Worm (Caenorhabditis elegans) whole organism, young adult: ENCODE results near the gene C16A3.6.
A peak's percentile ranks its signal among the peaks of the same experiment; 100 is the strongest.

Experiments used
- B0336.3 ChIP-seq: fragments of 200-800 bp; sonication (Bioruptor generic); IDR thresholded peaks from 2 replicates; pipeline ENCODE4 v1.3.6; 2022; ENCODE audit warnings: missing genetic modification characterization, missing compliant biosample characterization
- Y79H2A.3 ChIP-seq: fragments of 200-800 bp; sonication (Bioruptor generic); conservative IDR thresholded peaks from 2 replicates; pipeline ENCODE4 v1.3.6; 2022; ENCODE audit warnings: missing genetic modification reagents, missing genetic modification characterization, missing compliant biosample characterization
- Y95B8A.8 ChIP-seq: fragments of 200-800 bp; sonication (Bioruptor generic); IDR thresholded peaks from 2 replicates; pipeline ENCODE4 v1.3.6; 2022; ENCODE audit warnings: missing genetic modification reagents, missing genetic modification characterization, missing compliant biosample characterization
- akir-1 ChIP-seq: fragments of 200-800 bp; sonication (Bioruptor generic); optimal IDR thresholded peaks from 2 replicates; lab custom pipeline; 2018; ENCODE audit warnings: mild to moderate bottlenecking, missing genetic modification characterization, moderate library complexity, missing compliant biosample characterization
- aptf-3 ChIP-seq: fragments of 200-800 bp; sonication (Bioruptor generic); IDR thresholded peaks from 2 replicates; pipeline ENCODE4 v1.3.6; 2022; ENCODE audit warnings: missing genetic modification characterization, missing compliant biosample characterization
- cebp-1 ChIP-seq, 2 experiments: fragments of 200-800 bp in 1 of 2; sonication (Bioruptor generic) in 1 of 2; sonication (generic microtip) in 1 of 2; IDR thresholded peaks in 1 of 2; optimal IDR thresholded peaks in 1 of 2; 2 replicates each; pipeline versions ENCODE4 v1.3.6 to Lab custom; 2017 to 2022; ENCODE audit warnings: missing compliant biosample characterization in 2 of 2, missing genetic modification characterization in 2 of 2, mild to moderate bottlenecking in 1 of 2, missing genetic modification reagents in 1 of 2, moderate library complexity in 1 of 2
- cebp-2 ChIP-seq: fragments of 200-800 bp; sonication (Bioruptor generic); IDR thresholded peaks from 2 replicates; pipeline ENCODE4 v1.3.6; 2022; ENCODE audit warnings: missing genetic modification characterization, missing compliant biosample characterization
- ceh-100 ChIP-seq: fragments of 200-800 bp; sonication (Bioruptor generic); IDR thresholded peaks from 2 replicates; pipeline ENCODE4 v1.3.6; 2022; ENCODE audit warnings: missing genetic modification reagents, missing genetic modification characterization, missing compliant biosample characterization
- ceh-91 ChIP-seq: fragments of 200-800 bp; sonication (Bioruptor generic); IDR thresholded peaks from 2 replicates; pipeline ENCODE4 v1.3.6; 2022; ENCODE audit warnings: missing genetic modification reagents, missing genetic modification characterization, missing compliant biosample characterization
- dpff-1 ChIP-seq: sonication (generic microtip); optimal IDR thresholded peaks from 2 replicates; lab custom pipeline; 2017; ENCODE audit warnings: mild to moderate bottlenecking, missing genetic modification characterization, missing compliant biosample characterization
- egl-44 ChIP-seq: fragments of 200-800 bp; sonication (Bioruptor generic); IDR thresholded peaks from 2 replicates; pipeline ENCODE4 v1.3.6; 2022; ENCODE audit warnings: missing genetic modification reagents, missing genetic modification characterization, missing compliant biosample characterization
- ekl-4 ChIP-seq: fragments of 200-800 bp; sonication (Bioruptor generic); IDR thresholded peaks from 2 replicates; pipeline ENCODE4 v1.3.6; 2022; ENCODE audit warnings: missing genetic modification reagents, missing genetic modification characterization, missing compliant biosample characterization
- hmg-1.2 ChIP-seq: fragments of 200-800 bp; sonication (Bioruptor generic); IDR thresholded peaks from 2 replicates; pipeline ENCODE4 v1.3.6; 2022; ENCODE audit warnings: missing genetic modification reagents, missing genetic modification characterization, missing compliant biosample characterization
- hsf-1 ChIP-seq: fragments of 200-800 bp; sonication (Bioruptor generic); IDR thresholded peaks from 2 replicates; pipeline ENCODE4 v1.3.6; 2022; ENCODE audit warnings: missing genetic modification reagents, missing genetic modification characterization, missing compliant biosample characterization
- let-526 ChIP-seq: fragments of 200-800 bp; sonication (Bioruptor generic); IDR thresholded peaks from 2 replicates; pipeline ENCODE4 v1.3.6; 2022; ENCODE audit warnings: missing genetic modification reagents, missing genetic modification characterization, missing compliant biosample characterization
- let-607 ChIP-seq, 2 experiments: fragments of 200-800 bp in 1 of 2; sonication (Bioruptor generic) in 1 of 2; sonication (generic microtip) in 1 of 2; optimal IDR thresholded peaks; 2 replicates each; lab custom pipeline; 2016 to 2018; ENCODE audit warnings: mild to moderate bottlenecking in 2 of 2, missing compliant biosample characterization in 2 of 2, missing genetic modification characterization in 2 of 2, moderate library complexity in 2 of 2, missing genotype in 1 of 2
- lin-26 ChIP-seq: fragments of 200-800 bp; sonication (Bioruptor generic); IDR thresholded peaks from 2 replicates; pipeline ENCODE4 v1.3.6; 2022; ENCODE audit warnings: missing genetic modification reagents, missing genetic modification characterization, missing compliant biosample characterization
- lin-40 ChIP-seq: sonication (generic microtip); optimal IDR thresholded peaks from 2 replicates; lab custom pipeline; 2016; ENCODE audit warnings: missing genetic modification characterization, mild to moderate bottlenecking, missing compliant biosample characterization, missing genotype, missing genetic modification reagents
- lsl-1 ChIP-seq: fragments of 200-800 bp; sonication (Bioruptor generic); optimal IDR thresholded peaks from 2 replicates; lab custom pipeline; 2018; ENCODE audit warnings: mild to moderate bottlenecking, missing genetic modification characterization, moderate library complexity, missing compliant biosample characterization
- madf-6 ChIP-seq: fragments of 200-800 bp; sonication (Bioruptor generic); IDR thresholded peaks from 2 replicates; pipeline ENCODE4 v1.3.6; 2022; ENCODE audit warnings: missing genetic modification reagents, missing genetic modification characterization, missing compliant biosample characterization
- mcd-1 ChIP-seq: fragments of 200-800 bp; sonication (Bioruptor generic); IDR thresholded peaks from 2 replicates; pipeline ENCODE4 v1.3.6; 2022; ENCODE audit warnings: missing genetic modification reagents, missing genetic modification characterization, missing compliant biosample characterization
- mel-28 ChIP-seq: sonication (generic microtip); optimal IDR thresholded peaks from 2 replicates; lab custom pipeline; 2016; ENCODE audit warnings: borderline replicate concordance, mild to moderate bottlenecking, missing genetic modification characterization, missing compliant biosample characterization
- mes-4 ChIP-seq: sonication (generic microtip); optimal IDR thresholded peaks from 2 replicates; lab custom pipeline; 2016; ENCODE audit warnings: missing genotype, missing genetic modification characterization, missing compliant biosample characterization
- mxl-1 ChIP-seq: sonication (generic microtip); optimal IDR thresholded peaks from 2 replicates; lab custom pipeline; 2016; ENCODE audit warnings: missing genetic modification characterization, missing compliant biosample characterization
- nhr-27 ChIP-seq: fragments of 200-800 bp; sonication (Bioruptor generic); optimal IDR thresholded peaks from 2 replicates; lab custom pipeline; 2018; ENCODE audit warnings: mild to moderate bottlenecking, missing genetic modification characterization, moderate library complexity, missing compliant biosample characterization
- nhr-80 ChIP-seq: sonication (generic microtip); optimal IDR thresholded peaks from 2 replicates; lab custom pipeline; 2016; ENCODE audit warnings: missing genetic modification characterization, missing compliant biosample characterization
- repo-1 ChIP-seq: sonication (generic microtip); optimal IDR thresholded peaks from 2 replicates; lab custom pipeline; 2017; ENCODE audit warnings: mild to moderate bottlenecking, missing genetic modification characterization, missing compliant biosample characterization
- snpc-1.3 ChIP-seq: sonication (generic microtip); optimal IDR thresholded peaks from 2 replicates; lab custom pipeline; 2017; ENCODE audit warnings: missing genetic modification characterization, mild to moderate bottlenecking, missing compliant biosample characterization, antibody characterized with exemption, moderate library complexity, missing genotype, missing genetic modification reagents; ENCODE audit not compliant: insufficient read depth
- snpc-4 ChIP-seq, 5 experiments: fragments of 150-350 bp in 1 of 5; sonication (generic microtip) in 4 of 5; optimal IDR thresholded peaks; 2 replicates each; lab custom pipeline; 2014 to 2018; ENCODE audit warnings: missing genetic modification characterization in 5 of 5, missing biosample characterization in 3 of 5, antibody characterized with exemption in 2 of 5, mild to moderate bottlenecking in 2 of 5, missing compliant biosample characterization in 2 of 5, missing genotype in 2 of 5, moderate library complexity in 2 of 5, missing genetic modification reagents in 1 of 5
- somi-1 ChIP-seq: fragments of 200-800 bp; sonication (Bioruptor generic); optimal IDR thresholded peaks from 2 replicates; lab custom pipeline; 2018; ENCODE audit warnings: mild to moderate bottlenecking, missing genetic modification characterization, missing compliant biosample characterization
- tbp1 ChIP-seq: fragments of 200-800 bp; sonication (Bioruptor generic); optimal IDR thresholded peaks from 2 replicates; lab custom pipeline; 2018; ENCODE audit warnings: mild to moderate bottlenecking, missing genetic modification characterization, missing compliant biosample characterization
- unc-130 ChIP-seq: sonication (generic microtip); optimal IDR thresholded peaks from 2 replicates; lab custom pipeline; 2016; ENCODE audit warnings: missing genetic modification reagents, missing genetic modification characterization, missing compliant biosample characterization
- ztf-26 ChIP-seq: sonication (generic microtip); optimal IDR thresholded peaks from 2 replicates; lab custom pipeline; 2017; ENCODE audit warnings: missing genetic modification characterization, missing compliant biosample characterization

Gene C16A3.6

DNA sequence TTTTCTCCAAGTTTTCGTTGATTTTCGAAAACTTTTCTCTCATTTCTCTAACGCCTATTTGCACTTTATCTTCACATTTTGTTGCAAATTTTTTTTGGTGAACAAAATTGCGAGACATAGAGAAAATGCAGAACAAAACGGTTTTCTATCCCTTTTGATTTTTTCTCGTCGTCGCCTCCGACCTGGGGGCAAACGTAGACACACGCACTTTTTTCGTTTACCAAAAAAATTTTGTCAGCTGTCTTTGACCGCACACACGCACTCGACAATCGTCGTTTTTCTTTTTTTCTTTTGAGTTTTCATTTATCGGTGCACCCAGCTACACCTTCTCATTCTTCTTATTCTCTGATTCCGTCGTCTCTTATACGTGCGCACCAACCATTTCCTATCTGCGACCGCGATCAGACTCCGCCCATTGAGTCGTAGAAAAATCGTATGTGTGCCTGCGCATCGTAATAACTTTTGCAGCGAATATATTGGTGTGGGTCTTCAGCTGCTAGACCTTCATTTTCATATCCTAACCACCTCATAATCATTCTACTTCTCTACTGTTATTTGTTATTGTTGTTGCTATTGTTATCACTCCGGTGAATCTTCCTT is 16.6 kb upstream of the C16A3.6 start:
- no peak for TF ChIP-seq ceh-91
- no peak for TF ChIP-seq snpc-4 (GFP tag; optimal IDR thresholded peaks at IDR 0.05; lab: Kevin White, UChicago)
- TF ChIP-seq snpc-4 (tag; optimal IDR thresholded peaks at IDR 0.05; lab: Kevin White, UChicago), result no peak
- TF ChIP-seq egl-44 (GFP tag; lab: Robert Waterston, UW), result no peak
- TF ChIP-seq repo-1 (tag; lab: Kevin White, UChicago), result peak; percentile 24
- TF ChIP-seq snpc-1.3 (tag; lab: Kevin White, UChicago), result no peak
- TF ChIP-seq Y95B8A.8 (GFP tag; lab: Robert Waterston, UW), result no peak
- no peak for TF ChIP-seq B0336.3 (GFP tag; lab: Robert Waterston, UW)
- TF ChIP-seq aptf-3 (GFP tag; lab: Robert Waterston, UW), result no peak
- no peak for TF ChIP-seq mcd-1 (GFP tag; lab: Robert Waterston, UW)
- no peak for TF ChIP-seq nhr-27
- TF ChIP-seq mxl-1 (tag; lab: Kevin White, UChicago), result no peak
- peak; percentile 65 for TF ChIP-seq somi-1
- no peak for TF ChIP-seq madf-6 (GFP tag; lab: Robert Waterston, UW)
- no peak for TF ChIP-seq tbp1 (GFP tag; lab: Kevin White, UChicago)
- TF ChIP-seq let-526, result no peak
- no peak for TF ChIP-seq lsl-1
- no peak for TF ChIP-seq let-607 (tag; optimal IDR thresholded peaks at IDR 0.05; lab: Kevin White, UChicago)
- TF ChIP-seq Y79H2A.3 (GFP tag; lab: Robert Waterston, UW), result no peak
- no peak for TF ChIP-seq cebp-2 (GFP tag; lab: Robert Waterston, UW)
- no peak for TF ChIP-seq cebp-1 (GFP tag; IDR thresholded peaks at IDR 0.05; lab: Robert Waterston, UW)
- TF ChIP-seq cebp-1 (tag; optimal IDR thresholded peaks at IDR 0.05; lab: Kevin White, UChicago), result no peak
- no peak for TF ChIP-seq ekl-4
- TF ChIP-seq mel-28 (tag; lab: Kevin White, UChicago), result no peak
- 0 out of 2 replicates have a peak, but pooled peaks have one; percentile 28 for TF ChIP-seq lin-26 (GFP tag; lab: Robert Waterston, UW)
- peak; percentile 61 for TF ChIP-seq ztf-26 (tag; lab: Kevin White, UChicago)
- TF ChIP-seq lin-40, result peak; percentile 53
- no peak for TF ChIP-seq ceh-100 (GFP tag; lab: Robert Waterston, UW)
- peak; percentile 58 for TF ChIP-seq nhr-80 (tag; lab: Kevin White, UChicago)
- TF ChIP-seq mes-4, result no peak
- TF ChIP-seq, all 124 proteins: peak for 6

DNA sequence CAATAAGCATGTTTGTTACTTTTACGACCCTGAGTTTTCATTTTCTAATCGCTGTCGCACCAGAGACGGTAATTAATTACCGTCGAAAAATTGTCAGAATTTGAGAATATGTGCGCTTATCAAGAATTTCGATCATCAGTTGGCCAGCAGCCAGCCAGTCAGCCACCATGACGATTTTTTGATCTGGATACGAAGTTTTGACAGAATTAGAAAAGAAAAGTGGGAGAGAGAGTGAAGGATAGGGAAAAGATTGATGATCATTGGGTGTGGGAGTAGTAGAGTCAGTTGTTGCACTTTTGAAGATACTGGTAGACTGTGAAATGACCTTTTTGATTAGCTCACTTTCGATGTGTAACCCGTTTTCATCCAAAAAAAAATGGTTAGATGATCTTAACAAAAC is 14.6 kb upstream of the C16A3.6 start:
- TF ChIP-seq dpff-1 (tag; lab: Kevin White, UChicago) (no peak), unc-130 (GFP tag; lab: Kevin White, UChicago) (no peak), akir-1 (GFP tag; lab: Kevin White, UChicago) (no peak)

DNA sequence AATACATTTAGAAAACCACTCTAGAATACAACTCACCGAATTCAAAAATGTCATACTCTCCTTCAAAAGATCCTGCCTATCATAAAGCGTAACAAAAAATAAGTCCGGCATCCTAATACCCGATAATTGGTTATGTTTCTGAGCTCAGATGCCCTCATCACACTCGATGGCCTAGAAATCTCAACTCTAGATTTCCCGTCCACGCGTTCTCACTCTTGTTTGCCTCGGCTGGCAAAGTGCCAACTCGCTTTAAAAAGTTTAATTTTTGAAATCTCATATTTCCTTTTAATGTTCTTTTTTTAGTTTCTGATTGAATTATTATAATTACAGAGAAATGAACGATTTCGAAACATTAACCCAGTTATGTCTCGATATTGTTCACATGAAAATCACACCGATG is 11.3 kb upstream of the C16A3.6 start, which contains the start of the genes C56G2.15 and thoc-2:
TSS of gene C56G2.15 (minus strand) at position 188 of the 400 bp plus-strand sequence.
TSS of gene thoc-2 (plus strand) at position 331 of the 400 bp plus-strand sequence.
- peak; percentile 10 for TF ChIP-seq lsl-1
- TF ChIP-seq nhr-80 (tag; lab: Kevin White, UChicago), result no peak
- TF ChIP-seq hmg-1.2 (GFP tag; lab: Robert Waterston, UW), result 0 out of 2 replicates have a peak, but pooled peaks have one; percentile 14
- no peak for TF ChIP-seq hsf-1 (GFP tag; lab: Robert Waterston, UW)
- TF ChIP-seq cebp-1 (GFP tag; IDR thresholded peaks at IDR 0.05; lab: Robert Waterston, UW), result no peak
- peak; percentile 16 for TF ChIP-seq cebp-1 (tag; optimal IDR thresholded peaks at IDR 0.05; lab: Kevin White, UChicago)
